Worm (Caenorhabditis elegans) whole organism, midembryonic: ENCODE measurements around the gene cnc-7.

Experiments
- T22C8.4 ChIP-seq: fragments of 200-800 bp; sonication (Bioruptor generic); IDR thresholded peaks from 2 replicates; pipeline ENCODE4 v1.3.6; 2022; ENCODE audit warnings: missing genetic modification characterization, missing compliant biosample characterization
- med-1 ChIP-seq: sonication (generic microtip); optimal IDR thresholded peaks from 2 replicates; lab custom pipeline; 2017; ENCODE audit warnings: missing genetic modification characterization, mild to moderate bottlenecking, missing compliant biosample characterization, antibody characterized with exemption, missing genetic modification reagents; ENCODE audit not compliant: insufficient read depth

ce11 chrV:20424229-20425182 lies 30.6 kb downstream of the cnc-7 start:
- TF ChIP-seq med-1 (GFP tag; lab: Kevin White, UChicago) (no peak), T22C8.4 (GFP tag; lab: Robert Waterston, UW) (no peak)
